Fruit fly (Drosophila melanogaster): ENCODE data around the gene nis.
A peak's percentile ranks its signal among the peaks of the same experiment; 100 is the strongest.

The nis gene

DNA sequence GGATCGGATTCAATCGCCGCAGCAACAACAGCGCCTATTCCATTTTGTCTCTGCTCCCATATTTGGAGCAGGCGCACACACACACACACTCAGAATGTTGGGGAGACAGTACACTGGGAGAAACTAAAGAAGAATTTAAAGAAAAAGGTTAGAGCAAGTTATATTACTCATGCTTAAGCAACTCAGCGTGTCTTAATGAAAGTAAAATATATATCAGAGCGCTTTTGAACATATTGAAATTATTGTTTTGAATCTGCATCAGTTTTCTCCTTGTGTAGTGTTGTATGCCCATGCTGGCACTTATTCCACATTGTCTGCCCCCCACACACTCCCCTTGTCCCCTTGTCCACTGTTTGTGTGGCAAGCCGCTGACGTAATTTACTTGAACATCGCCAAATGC, 3.2 kb upstream of the nis start (continued):
- peak; percentile 70 for TF ChIP-seq CG15514 (GFP tag; optimal IDR thresholded peaks at IDR 0.05)
- TF ChIP-seq CG14014 (GFP tag; IDR thresholded peaks at IDR 0.05) = peak; percentile 85
- peak; percentile 73 for TF ChIP-seq CG3281 (GFP tag; optimal IDR thresholded peaks at IDR 0.05)
- TF ChIP-seq jing (GFP tag; optimal IDR thresholded peaks at IDR 0.05) = peak; percentile 47
- no peak; the same call in 1 of the 2 replicates for TF ChIP-seq CG11085 (GFP tag; IDR thresholded peaks at IDR 0.05)
- no peak for TF ChIP-seq Stat92E (GFP tag; optimal IDR thresholded peaks at IDR 0.05)
- TF ChIP-seq CG3726 (GFP tag; IDR thresholded peaks at IDR 0.05) = 0 out of 3 replicates have a peak, but pooled peaks have one; percentile 34
- TF ChIP-seq CG16779 (GFP tag; IDR thresholded peaks at IDR 0.05) = peak; percentile 59; the same call in 1 of the 2 replicates
- peak; percentile 89 for TF ChIP-seq slbo (GFP tag; IDR thresholded peaks at IDR 0.05)
- TF ChIP-seq odd (GFP tag; optimal IDR thresholded peaks at IDR 0.05) = peak; percentile 46
- peak; percentile 7 for TF ChIP-seq gcm2 (GFP tag; optimal IDR thresholded peaks at IDR 0.05)
- peak; percentile 86 for TF ChIP-seq nmo (GFP tag; optimal IDR thresholded peaks at IDR 0.05)
- TF ChIP-seq CG16815 (GFP tag; optimal IDR thresholded peaks at IDR 0.05) = peak; percentile 49
- TF ChIP-seq so (GFP tag; IDR thresholded peaks at IDR 0.05) = peak; percentile 62; the same call in 2 of the 3 replicates
- TF ChIP-seq CG4328 (GFP tag; optimal IDR thresholded peaks at IDR 0.05) = peak; percentile 29
- peak; percentile 39 for TF ChIP-seq CG12744 (GFP tag; optimal IDR thresholded peaks at IDR 0.05)
- TF ChIP-seq CG10321 (GFP tag; IDR thresholded peaks at IDR 0.05) = 0 out of 2 replicates have a peak, but pooled peaks have one; percentile 13
- TF ChIP-seq MBD-R2 (GFP tag; IDR thresholded peaks at IDR 0.05) = peak; percentile 58; the same call in 1 of the 2 replicates
- peak; percentile 55 for TF ChIP-seq Mad (GFP tag; optimal IDR thresholded peaks at IDR 0.05)
- TF ChIP-seq CG33557 (GFP tag; optimal IDR thresholded peaks at IDR 0.05) = no peak
- peak; percentile 63; the same call in 1 of the 3 replicates for TF ChIP-seq Optix (GFP tag; IDR thresholded peaks at IDR 0.05)
- TF ChIP-seq CG12071 (GFP tag; optimal IDR thresholded peaks at IDR 0.05) = peak; percentile 72
- TF ChIP-seq nerfin-2 (GFP tag; IDR thresholded peaks at IDR 0.05; ENCODE audit: partially characterized antibody) = no peak
- TF ChIP-seq CG31388 (GFP tag; optimal IDR thresholded peaks at IDR 0.05) = peak; percentile 43
- TF ChIP-seq CG6272 (GFP tag; IDR thresholded peaks at IDR 0.05) = peak; percentile 65
- TF ChIP-seq Deaf1 (tag; optimal IDR thresholded peaks at IDR 0.05) = peak; percentile 54
- TF ChIP-seq Lim3 (GFP tag; IDR thresholded peaks at IDR 0.05) = no peak
- peak; percentile 76 for TF ChIP-seq Rx (GFP tag; IDR thresholded peaks at IDR 0.05)
- TF ChIP-seq CG30020 (tag; optimal IDR thresholded peaks at IDR 0.05) = no peak
- peak; percentile 50; the same call in 1 of the 3 replicates for TF ChIP-seq CG6175 (GFP tag; IDR thresholded peaks at IDR 0.05)
- TF ChIP-seq bcd (GFP tag; optimal IDR thresholded peaks at IDR 0.05) = peak; percentile 79
- no peak for TF ChIP-seq unc-4 (GFP tag; IDR thresholded peaks at IDR 0.05; ENCODE audit: partially characterized antibody)
- TF ChIP-seq amos (GFP tag; IDR thresholded peaks at IDR 0.05; ENCODE audit: partially characterized antibody) = no peak
- peak; percentile 51; the same call in 1 of the 2 replicates for TF ChIP-seq CG31224 (GFP tag; IDR thresholded peaks at IDR 0.05)
- peak; percentile 45 for TF ChIP-seq vfl (GFP tag; optimal IDR thresholded peaks at IDR 0.05)
- peak; percentile 88 for TF ChIP-seq dmrt99B (tag; optimal IDR thresholded peaks at IDR 0.05)
- TF ChIP-seq mam (GFP tag; optimal IDR thresholded peaks at IDR 0.05) = peak; percentile 86
- peak; percentile 86 for TF ChIP-seq gem (tag; optimal IDR thresholded peaks at IDR 0.05)
- TF ChIP-seq lbe (GFP tag; optimal IDR thresholded peaks at IDR 0.05) = no peak
- peak; percentile 58 for TF ChIP-seq CG2875 (GFP tag; optimal IDR thresholded peaks at IDR 0.05)
- peak; percentile 60 for TF ChIP-seq ems (GFP tag; optimal IDR thresholded peaks at IDR 0.05)
- TF ChIP-seq Awh (GFP tag; IDR thresholded peaks at IDR 0.05) = peak; percentile 75
- peak; percentile 71; the same call in 2 of the 3 replicates for TF ChIP-seq ken (GFP tag; IDR thresholded peaks at IDR 0.05)
- peak; percentile 49 for TF ChIP-seq salm (tag; optimal IDR thresholded peaks at IDR 0.05)
- TF ChIP-seq ATbp (GFP tag; optimal IDR thresholded peaks at IDR 0.05) = peak; percentile 76
- TF ChIP-seq Tbp (GFP tag; optimal IDR thresholded peaks at IDR 0.05) = no peak
- peak; percentile 52 for TF ChIP-seq CG5180 (GFP tag; optimal IDR thresholded peaks at IDR 0.05)
- TF ChIP-seq BtbVII (GFP tag; optimal IDR thresholded peaks at IDR 0.05) = peak; percentile 68
- TF ChIP-seq Asciz (GFP tag; optimal IDR thresholded peaks at IDR 0.05) = peak; percentile 70
